Worm (Caenorhabditis elegans) whole organism, mixed stage, embryonic: ENCODE results near the gene F25B3.4.

Experiments used
- bed-3 ChIP-seq: fragments of 200-800 bp; sonication (Bioruptor generic); optimal IDR thresholded peaks from 3 replicates; lab custom pipeline; 2018; ENCODE audit warnings: mild to moderate bottlenecking, missing genetic modification characterization, moderate library complexity, missing compliant biosample characterization
- ceh-83 ChIP-seq: fragments of 200-800 bp; sonication (Bioruptor generic); optimal IDR thresholded peaks from 2 replicates; lab custom pipeline; 2018; ENCODE audit warnings: mild to moderate bottlenecking, missing genetic modification characterization, missing compliant biosample characterization
- mep-1 ChIP-seq: fragments of 150-350 bp; optimal IDR thresholded peaks from 2 replicates; lab custom pipeline; 2017; ENCODE audit warnings: missing biosample characterization, missing genetic modification reagents, missing genetic modification characterization, inconsistent platforms
- mls-2 ChIP-seq: sonication (generic microtip); optimal IDR thresholded peaks from 2 replicates; lab custom pipeline; 2016; ENCODE audit warnings: mild to moderate bottlenecking, missing genetic modification characterization, moderate library complexity, missing compliant biosample characterization
- nhr-12 ChIP-seq: fragments of 150-350 bp; optimal IDR thresholded peaks from 2 replicates; lab custom pipeline; 2014; ENCODE audit warnings: missing biosample characterization, missing genetic modification characterization
- nhr-237 ChIP-seq: fragments of 150-350 bp; optimal IDR thresholded peaks from 2 replicates; lab custom pipeline; 2014; ENCODE audit warnings: missing biosample characterization, missing genetic modification characterization
- nhr-28 ChIP-seq: fragments of 150-350 bp; optimal IDR thresholded peaks from 2 replicates; lab custom pipeline; 2014; ENCODE audit warnings: missing biosample characterization, missing genetic modification characterization
- nhr-76 ChIP-seq: sonication (generic microtip); optimal IDR thresholded peaks from 2 replicates; lab custom pipeline; 2017; ENCODE audit warnings: missing biosample characterization, missing genetic modification characterization
- pha-4 ChIP-seq: fragments of 150-350 bp; optimal IDR thresholded peaks from 2 replicates; lab custom pipeline; 2018; ENCODE audit warnings: missing biosample characterization, missing genetic modification reagents, missing genetic modification characterization
- snpc-4 ChIP-seq: fragments of 150-350 bp; optimal IDR thresholded peaks from 2 replicates; lab custom pipeline; 2014; ENCODE audit warnings: missing biosample characterization, missing genetic modification characterization
- unc-120 ChIP-seq: sonication (generic microtip); optimal IDR thresholded peaks from 2 replicates; lab custom pipeline; 2017; ENCODE audit warnings: missing genetic modification characterization, missing compliant biosample characterization; ENCODE audit not compliant: poor library complexity, severe bottlenecking
- unc-39 ChIP-seq: fragments of 150-350 bp; optimal IDR thresholded peaks from 2 replicates; lab custom pipeline; 2014; ENCODE audit warnings: missing biosample characterization, missing genetic modification characterization
- unc-62 ChIP-seq: fragments of 150-350 bp; optimal IDR thresholded peaks from 2 replicates; lab custom pipeline; 2014; ENCODE audit warnings: missing biosample characterization, missing genetic modification reagents, missing genetic modification characterization
- ztf-11 ChIP-seq: fragments of 150-350 bp; optimal IDR thresholded peaks from 2 replicates; lab custom pipeline; 2014; ENCODE audit warnings: missing biosample characterization, missing genetic modification characterization

DNA sequence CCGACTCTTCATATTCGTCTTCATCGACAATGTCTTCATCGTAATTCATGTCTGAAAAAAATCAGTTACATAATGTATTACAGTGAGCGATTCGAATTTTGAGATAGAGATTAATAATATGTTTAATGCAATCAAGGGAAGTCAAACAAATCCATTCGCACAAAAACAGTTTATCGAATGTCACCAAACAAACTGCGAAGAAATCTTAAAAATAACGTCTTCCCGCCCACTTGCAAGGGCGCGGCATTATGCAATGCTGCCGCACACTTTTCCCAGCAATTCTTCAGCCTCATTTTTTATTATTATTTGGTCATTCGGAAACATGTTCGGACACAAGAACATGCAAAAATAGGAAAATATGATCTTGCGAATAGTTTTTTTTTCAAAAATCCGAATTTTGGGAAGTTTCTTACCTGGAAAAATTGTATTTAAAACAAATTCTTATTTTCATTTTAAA lies 24.4 kb downstream of the F25B3.4 start, which contains the start of gene mdf-1:
- TF ChIP-seq nhr-28 (tag; lab: Kevin White, UChicago): no peak
- peak; percentile 83 for TF ChIP-seq mep-1
- no peak for TF ChIP-seq nhr-76 (tag; lab: Kevin White, UChicago)
- no peak for TF ChIP-seq unc-120 (tag; lab: Kevin White, UChicago)
- TF ChIP-seq nhr-12 (tag; lab: Kevin White, UChicago): no peak
- no peak for TF ChIP-seq ceh-83 (GFP tag; lab: Kevin White, UChicago)
- TF ChIP-seq mls-2: peak; percentile 35
- peak; percentile 57 for TF ChIP-seq pha-4
- TF ChIP-seq unc-39 (tag; lab: Kevin White, UChicago): no peak
- peak; percentile 23 for TF ChIP-seq unc-62 (GFP tag; lab: Kevin White, UChicago)
- TF ChIP-seq ztf-11 (tag; lab: Kevin White, UChicago): no peak
- TF ChIP-seq snpc-4: no peak
- TF ChIP-seq nhr-237 (tag; lab: Kevin White, UChicago): peak; percentile 71
- TF ChIP-seq bed-3: no peak
